Worm (Caenorhabditis elegans) whole organism, L1 larva: ENCODE data around the gene EGAP1.5.
A peak's percentile ranks its signal among the peaks of the same experiment; 100 is the strongest.

Source experiments
- C04F5.9 ChIP-seq: sonication (generic microtip); optimal IDR thresholded peaks from 2 replicates; lab custom pipeline; 2016; ENCODE audit warnings: missing genetic modification characterization, missing compliant biosample characterization
- C34B4.2 ChIP-seq: sonication (generic microtip); optimal IDR thresholded peaks from 2 replicates; lab custom pipeline; 2017; ENCODE audit warnings: mild to moderate bottlenecking, missing genetic modification characterization, missing compliant biosample characterization
- Y116A8C.19 ChIP-seq: sonication (generic microtip); optimal IDR thresholded peaks from 2 replicates; lab custom pipeline; 2016; ENCODE audit warnings: missing compliant biosample characterization, missing genetic modification characterization, borderline replicate concordance
- aha-1 ChIP-seq: fragments of 150-350 bp; optimal IDR thresholded peaks from 2 replicates; lab custom pipeline; 2014; ENCODE audit warnings: missing biosample characterization, missing genetic modification characterization
- alr-1 ChIP-seq: fragments of 200-800 bp; sonication (Bioruptor generic); optimal IDR thresholded peaks from 2 replicates; lab custom pipeline; 2018; ENCODE audit warnings: borderline replicate concordance, mild to moderate bottlenecking, missing genetic modification characterization, missing compliant biosample characterization
- ama-1 ChIP-seq: fragments of 150-350 bp; optimal IDR thresholded peaks from 2 replicates; lab custom pipeline; 2014
- blmp-1 ChIP-seq: fragments of 150-350 bp; optimal IDR thresholded peaks from 2 replicates; lab custom pipeline; 2014; ENCODE audit warnings: missing biosample characterization, missing genetic modification characterization
- ceh-8 ChIP-seq: fragments of 200-800 bp; sonication (Bioruptor generic); optimal IDR thresholded peaks from 2 replicates; lab custom pipeline; 2018; ENCODE audit warnings: mild to moderate bottlenecking, missing genetic modification characterization, moderate library complexity, missing compliant biosample characterization
- ceh-88 ChIP-seq: fragments of 200-800 bp; sonication (Bioruptor generic); IDR thresholded peaks from 2 replicates; pipeline ENCODE4 v1.3.6; 2022; ENCODE audit warnings: missing genetic modification characterization, missing compliant biosample characterization
- ceh-90 ChIP-seq: sonication (generic microtip); optimal IDR thresholded peaks from 2 replicates; lab custom pipeline; 2016; ENCODE audit warnings: missing genetic modification characterization, missing compliant biosample characterization
- ces-1 ChIP-seq: fragments of 150-350 bp; optimal IDR thresholded peaks from 2 replicates; lab custom pipeline; 2014; ENCODE audit warnings: missing biosample characterization, missing genetic modification reagents, missing genetic modification characterization
- dpl-1 ChIP-seq, 3 experiments: fragments of 150-350 bp in 2 of 3; sonication (generic microtip) in 1 of 3; optimal IDR thresholded peaks; 2 replicates each; lab custom pipeline; 2014 to 2017; ENCODE audit warnings: missing biosample characterization in 3 of 3, missing genetic modification characterization in 3 of 3, missing genetic modification reagents in 3 of 3
- dsc-1 ChIP-seq: sonication (generic microtip); optimal IDR thresholded peaks from 2 replicates; lab custom pipeline; 2016; ENCODE audit warnings: mild to moderate bottlenecking, missing genetic modification characterization, missing compliant biosample characterization
- egl-27 ChIP-seq, 2 experiments: fragments of 150-350 bp in 1 of 2; sonication (generic microtip); optimal IDR thresholded peaks; 3 replicates each; lab custom pipeline; 2017 to 2018; ENCODE audit warnings: missing biosample characterization in 2 of 2, missing genetic modification characterization in 2 of 2, missing genetic modification reagents in 2 of 2
- elt-2 ChIP-seq: sonication (generic microtip); optimal IDR thresholded peaks from 2 replicates; lab custom pipeline; 2016; ENCODE audit warnings: missing genetic modification characterization, mild to moderate bottlenecking, inconsistent platforms, missing compliant biosample characterization, missing genetic modification reagents
- elt-3 ChIP-seq, 6 experiments: fragments of 150-350 bp in 1 of 6; sonication (generic microtip); optimal IDR thresholded peaks; 2 replicates each; lab custom pipeline; 2017 to 2018; ENCODE audit warnings: missing biosample characterization in 6 of 6, missing genetic modification characterization in 6 of 6, inconsistent platforms in 1 of 6
- fkh-4 ChIP-seq: sonication (generic microtip); optimal IDR thresholded peaks from 2 replicates; lab custom pipeline; 2016; ENCODE audit warnings: missing compliant biosample characterization, missing genetic modification characterization, borderline replicate concordance
- fkh-8 ChIP-seq: sonication (generic microtip); optimal IDR thresholded peaks from 2 replicates; lab custom pipeline; 2016; ENCODE audit warnings: mild to moderate bottlenecking, missing genetic modification characterization, missing compliant biosample characterization
- fos-1 ChIP-seq: fragments of 150-350 bp; optimal IDR thresholded peaks from 2 replicates; lab custom pipeline; 2014; ENCODE audit warnings: missing biosample characterization, missing genetic modification characterization
- hlh-17 ChIP-seq: fragments of 200-800 bp; sonication (Bioruptor generic); optimal IDR thresholded peaks from 2 replicates; lab custom pipeline; 2018; ENCODE audit warnings: missing genetic modification characterization, mild to moderate bottlenecking, missing compliant biosample characterization, moderate library complexity, borderline replicate concordance
- isw-1 ChIP-seq: fragments of 200-800 bp; sonication (Bioruptor generic); IDR thresholded peaks from 2 replicates; pipeline ENCODE4 v1.3.6; 2022; ENCODE audit warnings: missing genetic modification characterization, missing compliant biosample characterization
- jun-1 ChIP-seq: fragments of 150-350 bp; optimal IDR thresholded peaks from 2 replicates; lab custom pipeline; 2014; ENCODE audit warnings: missing biosample characterization, missing genetic modification reagents, missing genetic modification characterization
- lin-14 ChIP-seq: fragments of 200-800 bp; sonication (Bioruptor generic); optimal IDR thresholded peaks from 2 replicates; lab custom pipeline; 2018; ENCODE audit warnings: mild to moderate bottlenecking, missing genetic modification characterization, moderate library complexity, missing compliant biosample characterization
- lin-35 ChIP-seq, 2 experiments: fragments of 150-350 bp; optimal IDR thresholded peaks; 2 replicates each; lab custom pipeline; 2014; ENCODE audit warnings: missing biosample characterization in 2 of 2, missing genetic modification characterization in 2 of 2, missing genetic modification reagents in 2 of 2
- lin-39 ChIP-seq: fragments of 150-350 bp; optimal IDR thresholded peaks from 2 replicates; lab custom pipeline; 2014; ENCODE audit warnings: missing biosample characterization, missing genetic modification reagents, missing genetic modification characterization
- lir-3 ChIP-seq: sonication (generic microtip); optimal IDR thresholded peaks from 2 replicates; lab custom pipeline; 2016; ENCODE audit warnings: mild to moderate bottlenecking, missing genetic modification characterization, moderate library complexity, missing compliant biosample characterization; ENCODE audit not compliant: poor library complexity
- mab-9 ChIP-seq: fragments of 200-800 bp; sonication (Bioruptor generic); IDR thresholded peaks from 2 replicates; pipeline ENCODE4 v1.3.6; 2022; ENCODE audit warnings: missing genetic modification reagents, missing genetic modification characterization, missing compliant biosample characterization
- mdl-1 ChIP-seq, 2 experiments: fragments of 150-350 bp; optimal IDR thresholded peaks; 2 replicates each; lab custom pipeline; 2014 to 2017; ENCODE audit warnings: missing biosample characterization in 2 of 2, missing genetic modification characterization in 2 of 2, inconsistent platforms in 1 of 2
- mep-1 ChIP-seq: fragments of 150-350 bp; optimal IDR thresholded peaks from 2 replicates; lab custom pipeline; 2014; ENCODE audit warnings: missing biosample characterization, missing genetic modification characterization
- nhr-19 ChIP-seq: fragments of 200-800 bp; sonication (Bioruptor generic); conservative IDR thresholded peaks from 2 replicates; pipeline ENCODE4 v1.3.6; 2022; ENCODE audit warnings: missing genetic modification characterization, missing compliant biosample characterization
- nhr-20 ChIP-seq: sonication (generic microtip); optimal IDR thresholded peaks from 2 replicates; lab custom pipeline; 2016; ENCODE audit warnings: mild to moderate bottlenecking, missing genetic modification characterization, missing compliant biosample characterization
- nhr-237 ChIP-seq: fragments of 150-350 bp; optimal IDR thresholded peaks from 2 replicates; lab custom pipeline; 2014; ENCODE audit warnings: missing biosample characterization, missing genetic modification characterization
- nhr-47 ChIP-seq: sonication (generic microtip); optimal IDR thresholded peaks from 2 replicates; lab custom pipeline; 2016; ENCODE audit warnings: mild to moderate bottlenecking, missing genetic modification characterization, moderate library complexity, missing compliant biosample characterization
- nhr-71 ChIP-seq: sonication (generic microtip); optimal IDR thresholded peaks from 2 replicates; lab custom pipeline; 2016; ENCODE audit warnings: mild to moderate bottlenecking, missing genetic modification characterization, moderate library complexity, missing compliant biosample characterization
- nhr-84 ChIP-seq: sonication (generic microtip); optimal IDR thresholded peaks from 2 replicates; lab custom pipeline; 2017; ENCODE audit warnings: missing biosample characterization, missing genetic modification characterization
- nhr-85 ChIP-seq: sonication (generic microtip); peaks from one replicate; lab custom pipeline; 2016; ENCODE audit warnings: missing genetic modification characterization, inconsistent platforms, missing compliant biosample characterization
- nhr-90 ChIP-seq: sonication (generic microtip); optimal IDR thresholded peaks from 2 replicates; lab custom pipeline; 2016; ENCODE audit warnings: mild to moderate bottlenecking, missing genetic modification characterization, missing compliant biosample characterization; ENCODE audit not compliant: poor library complexity
- pag-3 ChIP-seq: sonication (generic microtip); optimal IDR thresholded peaks from 2 replicates; lab custom pipeline; 2017; ENCODE audit warnings: missing genetic modification characterization, mild to moderate bottlenecking, missing compliant biosample characterization, antibody characterized with exemption, borderline replicate concordance; ENCODE audit not compliant: insufficient read depth
- pax-3 ChIP-seq: fragments of 200-800 bp; sonication (Bioruptor generic); optimal IDR thresholded peaks from 2 replicates; lab custom pipeline; 2018; ENCODE audit warnings: mild to moderate bottlenecking, missing genetic modification characterization, moderate library complexity, missing compliant biosample characterization
- pqm-1 ChIP-seq: sonication (generic microtip); optimal IDR thresholded peaks from 3 replicates; lab custom pipeline; 2017; ENCODE audit warnings: missing biosample characterization, missing genetic modification characterization
- skn-1 ChIP-seq: fragments of 150-350 bp; optimal IDR thresholded peaks from 2 replicates; lab custom pipeline; 2014; ENCODE audit warnings: missing biosample characterization, missing genetic modification characterization
- snu-23 ChIP-seq: sonication (generic microtip); optimal IDR thresholded peaks from 2 replicates; lab custom pipeline; 2016; ENCODE audit warnings: missing genetic modification characterization, missing compliant biosample characterization
- sup-37 ChIP-seq: fragments of 200-800 bp; sonication (Bioruptor generic); optimal IDR thresholded peaks from 2 replicates; lab custom pipeline; 2018; ENCODE audit warnings: mild to moderate bottlenecking, missing genetic modification characterization, missing compliant biosample characterization
- swsn-7 ChIP-seq: sonication (generic microtip); optimal IDR thresholded peaks from 2 replicates; lab custom pipeline; 2016; ENCODE audit warnings: missing genetic modification characterization, missing compliant biosample characterization
- tbx-2 ChIP-seq: sonication (generic microtip); optimal IDR thresholded peaks from 2 replicates; lab custom pipeline; 2016; ENCODE audit warnings: missing genetic modification characterization, missing compliant biosample characterization
- tlp-1 ChIP-seq: fragments of 150-350 bp; optimal IDR thresholded peaks from 2 replicates; lab custom pipeline; 2014; ENCODE audit warnings: missing biosample characterization, missing genetic modification characterization
- unc-130 ChIP-seq: fragments of 150-350 bp; optimal IDR thresholded peaks from 2 replicates; lab custom pipeline; 2017; ENCODE audit warnings: missing biosample characterization, missing genetic modification characterization, inconsistent platforms
- unc-86 ChIP-seq: sonication (generic microtip); optimal IDR thresholded peaks from 2 replicates; lab custom pipeline; 2016; ENCODE audit warnings: missing genetic modification characterization, missing compliant biosample characterization
- xbp-1 ChIP-seq: sonication (generic microtip); optimal IDR thresholded peaks from 2 replicates; lab custom pipeline; 2016; ENCODE audit warnings: missing genetic modification characterization, missing compliant biosample characterization
- ztf-4 ChIP-seq: fragments of 150-350 bp; optimal IDR thresholded peaks from 2 replicates; lab custom pipeline; 2014; ENCODE audit warnings: missing biosample characterization, missing genetic modification characterization

Gene EGAP1.5

DNA sequence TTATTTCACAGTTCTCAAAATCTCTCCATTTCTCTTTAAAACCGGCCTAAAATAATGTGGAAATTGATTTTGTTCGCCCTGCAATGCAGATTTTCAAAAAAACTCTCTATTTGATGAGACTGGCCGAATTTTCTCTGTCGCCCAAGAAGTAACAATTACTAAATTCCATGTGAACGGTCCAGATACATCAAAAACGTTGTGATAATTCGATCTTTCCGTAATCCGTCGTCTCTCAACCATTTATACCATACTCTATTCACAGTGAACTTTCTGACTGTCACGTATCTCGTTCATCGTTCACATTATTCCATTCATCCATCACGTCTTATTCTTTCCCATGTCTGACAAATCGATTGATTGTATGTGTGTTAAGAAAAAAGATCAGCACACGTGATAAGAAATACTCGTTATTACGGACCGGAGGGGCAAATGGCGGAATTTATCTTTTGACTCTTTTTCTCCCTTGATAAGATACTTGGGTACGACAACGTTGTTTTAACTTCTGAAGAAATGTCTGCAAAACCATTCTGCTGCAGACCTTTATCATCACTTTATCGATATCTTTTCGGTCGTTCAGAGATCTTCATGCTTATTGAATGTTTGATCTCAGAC is 10.3 kb upstream of the EGAP1.5 start (continued):
- no peak for TF ChIP-seq pag-3
- TF ChIP-seq mdl-1 (tag; optimal IDR thresholded peaks at IDR 0.05; lab: Kevin White, UChicago), result peak in 1 of 2 experiments; percentile 67
- TF ChIP-seq nhr-47 (tag; lab: Kevin White, UChicago), result peak; percentile 44
- TF ChIP-seq pax-3, result no peak
- TF ChIP-seq fkh-8 (tag; lab: Kevin White, UChicago), result no peak
- TF ChIP-seq blmp-1 (tag; lab: Kevin White, UChicago), result peak; percentile 59
- TF ChIP-seq fkh-4 (tag; lab: Kevin White, UChicago), result no peak
- TF ChIP-seq nhr-71, result peak; percentile 76
- TF ChIP-seq ama-1 (lab: Kevin White, UChicago), result no peak
- TF ChIP-seq aha-1, result no peak
- no peak for TF ChIP-seq unc-86 (tag; lab: Kevin White, UChicago)
- TF ChIP-seq sup-37 (GFP tag; lab: Kevin White, UChicago), result no peak
- no peak for TF ChIP-seq ceh-8 (GFP tag; lab: Kevin White, UChicago)
- no peak for TF ChIP-seq nhr-237 (tag; lab: Kevin White, UChicago)
- TF ChIP-seq xbp-1, result no peak
- no peak for TF ChIP-seq mep-1 (tag; lab: Kevin White, UChicago)
- TF ChIP-seq snu-23 (GFP tag; lab: Kevin White, UChicago), result peak; percentile 65
- TF ChIP-seq alr-1, result no peak
- peak in 1 of 3 experiments; percentile 0 for TF ChIP-seq dpl-1 (GFP tag; optimal IDR thresholded peaks at IDR 0.05; lab: Kevin White, UChicago)
- no peak for TF ChIP-seq C34B4.2

- TF ChIP-seq nhr-237 (tag; lab: Kevin White, UChicago) (no peak), unc-86 (tag; lab: Kevin White, UChicago) (no peak), nhr-20 (tag; lab: Kevin White, UChicago) (peak; percentile 78), tlp-1 (tag; lab: Kevin White, UChicago) (no peak), lin-35 (GFP tag; optimal IDR thresholded peaks at IDR 0.05; lab: Kevin White, UChicago) (peak in 1 of 2 experiments; percentile 40), egl-27 (tag; optimal IDR thresholded peaks at IDR 0.05; lab: Kevin White, UChicago) (no peak), ces-1 (GFP tag; lab: Kevin White, UChicago) (no peak), mdl-1 (tag; optimal IDR thresholded peaks at IDR 0.05; lab: Kevin White, UChicago) (peak in 1 of 2 experiments; percentile 52), blmp-1 (tag; lab: Kevin White, UChicago) (peak; percentile 71), ceh-88 (GFP tag; lab: Robert Waterston, UW) (no peak), swsn-7 (tag; lab: Kevin White, UChicago) (no peak), nhr-90 (tag; lab: Kevin White, UChicago) (peak; percentile 65), lin-39 (tag; lab: Kevin White, UChicago) (no peak), nhr-84 (no peak), lin-14 (GFP tag; lab: Kevin White, UChicago) (peak; percentile 59), ceh-8 (GFP tag; lab: Kevin White, UChicago) (no peak), elt-3 (tag; optimal IDR thresholded peaks at IDR 0.05; lab: Kevin White, UChicago) (peak in 2 of 6 experiments; percentile 45 to 73), fos-1 (tag; lab: Kevin White, UChicago) (no peak), isw-1 (no peak), Y116A8C.19 (tag; lab: Kevin White, UChicago) (no peak), jun-1 (tag; lab: Kevin White, UChicago) (no peak), nhr-85 (peak; percentile 89), elt-2 (no peak), ama-1 (lab: Kevin White, UChicago) (no peak), lir-3 (tag; lab: Kevin White, UChicago) (peak; percentile 5), unc-130 (tag; lab: Kevin White, UChicago) (no peak), nhr-19 (peak; percentile 76), pqm-1 (no peak), tbx-2 (tag; lab: Kevin White, UChicago) (peak; percentile 34), ztf-4 (no peak), C04F5.9 (tag; lab: Kevin White, UChicago) (no peak), skn-1 (tag; lab: Kevin White, UChicago) (no peak), hlh-17 (GFP tag; lab: Kevin White, UChicago) (no peak), dsc-1 (no peak), mab-9 (GFP tag; lab: Robert Waterston, UW) (no peak), dpl-1 (GFP tag; optimal IDR thresholded peaks at IDR 0.05; lab: Kevin White, UChicago) (no peak), ceh-90 (tag; lab: Kevin White, UChicago) (no peak)
These were observed 9.3 kb upstream of the EGAP1.5 start for ce11 chrIII:5922236-5922635.
